Worm (Caenorhabditis elegans): Measurements from ENCODE around the gene F07E5.8.

The F07E5.8 gene

DNA sequence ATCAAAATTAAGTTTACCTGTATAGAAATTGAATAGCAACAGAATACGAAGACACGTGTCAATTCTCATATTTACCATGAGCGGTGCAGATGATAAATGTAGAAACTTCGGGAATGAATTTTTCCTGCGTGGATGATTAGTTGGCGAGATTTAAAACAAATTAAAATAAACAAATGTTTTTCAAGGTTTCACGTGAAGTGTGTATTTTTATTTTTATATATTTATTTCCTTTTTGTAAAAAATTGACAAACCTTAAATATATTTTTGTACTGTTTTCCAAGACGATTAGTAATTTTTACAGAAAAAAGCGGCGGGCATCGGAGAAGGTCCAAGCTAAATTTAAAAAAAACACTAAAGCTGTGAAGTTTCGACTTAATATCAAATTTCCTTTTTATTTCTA lies at the start of gene F07E5.8:
Gene F07E5.8, minus strand, starts transcription at position 101 of the 400 bp plus-strand sequence.
- TF ChIP-seq aptf-3 (GFP tag; IDR thresholded peaks at IDR 0.05) (no peak), T07F8.4 (tag; optimal IDR thresholded peaks at IDR 0.05) (no peak), F22D6.2 (tag; optimal IDR thresholded peaks at IDR 0.05) (no peak), F57C9.4 (tag; optimal IDR thresholded peaks at IDR 0.05) (no peak), nhr-120 (GFP tag; IDR thresholded peaks at IDR 0.05) (no peak), egrh-3 (GFP tag; IDR thresholded peaks at IDR 0.05) (no peak), Y79H2A.3 (GFP tag; conservative IDR thresholded peaks at IDR 0.05) (no peak)

DNA sequence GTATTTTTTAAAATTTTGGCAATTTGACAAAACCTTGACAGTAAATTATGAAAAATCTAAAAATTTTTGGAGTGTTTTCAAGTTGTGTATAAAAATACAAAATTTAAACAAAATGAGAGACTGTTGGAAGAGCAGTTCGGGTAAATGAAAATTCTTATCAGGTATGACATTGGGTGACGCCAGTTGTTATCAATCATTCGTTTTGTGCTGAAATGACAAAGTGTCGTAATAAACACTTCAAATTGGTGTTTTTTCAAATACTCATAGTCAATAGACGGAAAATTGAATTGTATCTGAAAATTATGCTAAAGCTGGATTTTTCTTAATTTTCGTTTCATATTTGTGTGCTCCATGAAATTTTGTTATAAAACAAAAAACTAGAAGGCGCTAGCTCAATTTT lies 47.3 kb upstream of the F07E5.8 start:
- TF ChIP-seq F39B2.1 (GFP tag; IDR thresholded peaks at IDR 0.05) = no peak
- TF ChIP-seq ztf-22 (GFP tag; optimal IDR thresholded peaks at IDR 0.05) = no peak
- TF ChIP-seq F37B4.10 (GFP tag; IDR thresholded peaks at IDR 0.05) = no peak
- no peak for TF ChIP-seq unc-130 (GFP tag; optimal IDR thresholded peaks at IDR 0.05)
- no peak for TF ChIP-seq rec-8 (tag; optimal IDR thresholded peaks at IDR 0.05)
- no peak for TF ChIP-seq lin-54 (GFP tag; optimal IDR thresholded peaks at IDR 0.05)
- TF ChIP-seq B0035.1 (tag; optimal IDR thresholded peaks at IDR 0.05) = no peak
- no peak for TF ChIP-seq hmg-20 (GFP tag; IDR thresholded peaks at IDR 0.05)
- no peak for TF ChIP-seq aptf-3 (GFP tag; IDR thresholded peaks at IDR 0.05)
- TF ChIP-seq madf-10 (tag; optimal IDR thresholded peaks at IDR 0.05) = no peak
- TF ChIP-seq lsy-27 (tag; optimal IDR thresholded peaks at IDR 0.05; ENCODE audit: borderline replicate concordance, insufficient read depth) = no peak
- no peak for TF ChIP-seq snpc-1.3 (tag; optimal IDR thresholded peaks at IDR 0.05; ENCODE audit: insufficient read depth)
- no peak for TF ChIP-seq ama-1 (optimal IDR thresholded peaks at IDR 0.05)
- no peak for TF ChIP-seq ama-1 (GFP tag; optimal IDR thresholded peaks at IDR 0.05)
- TF ChIP-seq ztf-28 (GFP tag; IDR thresholded peaks at IDR 0.05) = no peak
- no peak for TF ChIP-seq fkh-3 (tag; optimal IDR thresholded peaks at IDR 0.05)
- no peak for TF ChIP-seq ceh-58 (GFP tag; IDR thresholded peaks at IDR 0.05)
- TF ChIP-seq xnd-1 (tag; optimal IDR thresholded peaks at IDR 0.05) = no peak

DNA sequence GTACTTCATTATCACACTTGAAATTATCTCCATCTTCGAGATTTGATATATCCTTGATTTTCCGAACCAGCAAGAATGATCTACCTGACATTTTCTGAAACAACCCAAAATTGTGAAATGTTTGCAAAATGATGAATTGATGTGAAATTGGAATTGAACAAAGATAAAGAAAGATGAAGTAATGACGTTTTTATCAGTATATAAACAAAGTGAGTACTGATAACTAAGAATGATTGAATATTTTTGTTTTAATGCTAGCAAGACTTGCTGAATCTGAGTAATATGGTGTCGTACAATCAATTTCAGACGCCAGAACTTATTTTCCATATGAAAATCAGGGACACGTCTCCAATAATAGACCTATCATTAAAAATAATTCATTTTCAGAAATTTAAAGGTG lies 46.7 kb upstream of the F07E5.8 start, which contains the start of gene math-37:
Gene math-37, minus strand, starts transcription at position 101 of the 400 bp plus-strand sequence.
- no peak for TF ChIP-seq unc-130 (GFP tag; optimal IDR thresholded peaks at IDR 0.05)
- no peak for TF ChIP-seq pha-4 (tag; optimal IDR thresholded peaks at IDR 0.05)
- TF ChIP-seq nhr-80 (tag; optimal IDR thresholded peaks at IDR 0.05) = no peak
- TF ChIP-seq ets-4 (GFP tag; optimal IDR thresholded peaks at IDR 0.05) = no peak
- no peak for TF ChIP-seq lin-35 (GFP tag; optimal IDR thresholded peaks at IDR 0.05)
- TF ChIP-seq F37B4.10 (GFP tag; IDR thresholded peaks at IDR 0.05) = no peak
- TF ChIP-seq F22D6.2 (tag; optimal IDR thresholded peaks at IDR 0.05) = no peak
- no peak for TF ChIP-seq T26A5.8 (tag; optimal IDR thresholded peaks at IDR 0.05)
- no peak for TF ChIP-seq cebp-2 (GFP tag; IDR thresholded peaks at IDR 0.05)

DNA sequence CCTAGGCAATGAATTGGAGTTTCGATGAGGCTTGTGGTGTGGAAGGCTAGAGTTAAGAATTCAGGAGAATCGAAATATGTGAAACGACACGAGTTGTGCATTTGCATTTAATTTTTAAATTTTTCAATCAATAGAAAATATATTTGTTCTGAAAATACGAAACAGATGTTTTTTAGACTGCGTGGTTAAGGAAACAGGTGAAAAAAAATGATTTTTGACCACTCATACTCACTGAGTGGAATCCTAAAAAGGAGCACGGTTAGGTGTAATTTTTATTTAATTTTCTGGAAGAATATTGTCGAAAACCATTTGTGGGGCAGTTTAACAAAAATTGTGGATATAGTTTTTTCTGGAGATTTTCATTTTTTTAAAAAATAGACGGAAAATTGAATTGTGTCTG lies 41.4 kb upstream of the F07E5.8 start, which contains the start of gene srh-195:
Gene srh-195, minus strand, starts transcription at position 101 of the 400 bp plus-strand sequence.
- TF ChIP-seq lin-54 (GFP tag; optimal IDR thresholded peaks at IDR 0.05) (no peak), ztf-18 (tag; optimal IDR thresholded peaks at IDR 0.05) (no peak), die-1 (tag; optimal IDR thresholded peaks at IDR 0.05) (no peak), F37B4.10 (GFP tag; IDR thresholded peaks at IDR 0.05) (no peak), attf-3 (GFP tag; conservative IDR thresholded peaks at IDR 0.05) (no peak), ama-1 (optimal IDR thresholded peaks at IDR 0.05) (no peak), ama-1 (GFP tag; optimal IDR thresholded peaks at IDR 0.05) (no peak), F57C9.4 (tag; optimal IDR thresholded peaks at IDR 0.05) (no peak)

DNA sequence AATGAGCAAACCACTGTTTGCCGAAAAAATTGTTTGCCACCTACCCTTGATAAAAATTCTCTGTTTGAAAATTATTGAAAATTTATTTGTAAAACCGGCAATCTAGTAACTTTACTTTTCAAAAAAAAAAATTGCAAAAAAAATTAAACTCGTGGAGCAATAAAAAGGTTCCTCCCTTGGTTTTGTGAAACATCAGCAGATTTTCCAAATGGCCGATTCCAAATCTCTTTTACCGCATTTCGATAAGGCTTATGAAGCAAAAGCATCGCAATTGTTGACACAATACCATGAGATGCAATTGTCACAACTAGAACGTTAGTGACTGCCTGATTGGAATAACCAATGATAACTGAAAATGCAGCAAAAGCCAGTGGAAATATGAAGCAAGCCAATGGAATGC lies 39.1 kb upstream of the F07E5.8 start:
- no peak for TF ChIP-seq rpc-1 (optimal IDR thresholded peaks at IDR 0.05)
- TF ChIP-seq rpc-1 (tag; optimal IDR thresholded peaks at IDR 0.05) = no peak
- no peak for TF ChIP-seq B0035.1 (tag; optimal IDR thresholded peaks at IDR 0.05)
- TF ChIP-seq let-607 (tag; optimal IDR thresholded peaks at IDR 0.05) = no peak
- no peak for TF ChIP-seq dpff-1 (tag; optimal IDR thresholded peaks at IDR 0.05)
- no peak for TF ChIP-seq lin-54 (GFP tag; optimal IDR thresholded peaks at IDR 0.05)
- no peak for TF ChIP-seq lin-35 (GFP tag; optimal IDR thresholded peaks at IDR 0.05)
- no peak for TF ChIP-seq F55B11.4 (tag; optimal IDR thresholded peaks at IDR 0.05; ENCODE audit: borderline replicate concordance, insufficient read depth)
- TF ChIP-seq madf-10 (tag; optimal IDR thresholded peaks at IDR 0.05) = no peak
- TF ChIP-seq F37B4.10 (GFP tag; IDR thresholded peaks at IDR 0.05) = no peak
- TF ChIP-seq ztf-26 (tag; optimal IDR thresholded peaks at IDR 0.05) = no peak
- no peak for TF ChIP-seq nfyb-1 (GFP tag; IDR thresholded peaks at IDR 0.05)
- no peak for TF ChIP-seq unc-62 (GFP tag; optimal IDR thresholded peaks at IDR 0.05)
- no peak for TF ChIP-seq D2030.7 (GFP tag; IDR thresholded peaks at IDR 0.05)

All from whole organism, young adult.